Worm (Caenorhabditis elegans) whole organism, young adult: ENCODE results near the gene R10E9.2.
A peak's percentile ranks its signal among the peaks of the same experiment; 100 is the strongest.

Experiments
- B0019.2 ChIP-seq: fragments of 200-800 bp; sonication (Bioruptor generic); conservative IDR thresholded peaks from 2 replicates; pipeline ENCODE4 v1.3.6; 2022; ENCODE audit warnings: missing genetic modification reagents, missing genetic modification characterization, missing compliant biosample characterization
- B0035.1 ChIP-seq: sonication (generic microtip); optimal IDR thresholded peaks from 2 replicates; lab custom pipeline; 2016; ENCODE audit warnings: missing genetic modification characterization, mild to moderate bottlenecking, missing compliant biosample characterization, missing genotype, missing genetic modification reagents
- B0336.3 ChIP-seq: fragments of 200-800 bp; sonication (Bioruptor generic); IDR thresholded peaks from 2 replicates; pipeline ENCODE4 v1.3.6; 2022; ENCODE audit warnings: missing genetic modification characterization, missing compliant biosample characterization
- F37B4.10 ChIP-seq: fragments of 200-800 bp; sonication (Bioruptor generic); IDR thresholded peaks from 2 replicates; pipeline ENCODE4 v1.3.6; 2022; ENCODE audit warnings: missing genetic modification characterization, missing compliant biosample characterization
- F57A8.1 ChIP-seq: fragments of 200-800 bp; sonication (Bioruptor generic); optimal IDR thresholded peaks from 2 replicates; lab custom pipeline; 2018; ENCODE audit warnings: mild to moderate bottlenecking, missing genetic modification characterization, moderate library complexity, missing compliant biosample characterization
- K12H6.12 ChIP-seq: fragments of 200-800 bp; sonication (Bioruptor generic); optimal IDR thresholded peaks from 2 replicates; lab custom pipeline; 2018; ENCODE audit warnings: mild to moderate bottlenecking, missing genetic modification characterization, missing compliant biosample characterization
- T07F8.4 ChIP-seq: sonication (generic microtip); optimal IDR thresholded peaks from 2 replicates; lab custom pipeline; 2016; ENCODE audit warnings: mild to moderate bottlenecking, missing genetic modification characterization, moderate library complexity, missing compliant biosample characterization
- Y56A3A.18 ChIP-seq: fragments of 200-800 bp; sonication (Bioruptor generic); IDR thresholded peaks from 2 replicates; pipeline ENCODE4 v1.3.6; 2022; ENCODE audit warnings: missing genetic modification reagents, missing genetic modification characterization, missing compliant biosample characterization
- Y79H2A.3 ChIP-seq: fragments of 200-800 bp; sonication (Bioruptor generic); conservative IDR thresholded peaks from 2 replicates; pipeline ENCODE4 v1.3.6; 2022; ENCODE audit warnings: missing genetic modification reagents, missing genetic modification characterization, missing compliant biosample characterization
- ama-1 ChIP-seq, 3 experiments: fragments of 150-350 bp in 1 of 3; sonication (generic microtip) in 2 of 3; optimal IDR thresholded peaks; 2 replicates each; lab custom pipeline; 2014 to 2018; ENCODE audit warnings: missing biosample characterization in 2 of 3, missing genetic modification characterization in 2 of 3, missing genetic modification reagents in 2 of 3
- attf-3 ChIP-seq: fragments of 200-800 bp; sonication (Bioruptor generic); conservative IDR thresholded peaks from 2 replicates; pipeline ENCODE4 v1.3.6; 2022; ENCODE audit warnings: missing genetic modification reagents, missing genetic modification characterization, missing compliant biosample characterization
- chd-7 ChIP-seq: sonication (generic microtip); optimal IDR thresholded peaks from 2 replicates; lab custom pipeline; 2016; ENCODE audit warnings: mild to moderate bottlenecking, missing genetic modification characterization, moderate library complexity, missing compliant biosample characterization
- egl-18 ChIP-seq: fragments of 200-800 bp; sonication (Bioruptor generic); IDR thresholded peaks from 2 replicates; pipeline ENCODE4 v1.3.6; 2022; ENCODE audit warnings: missing genetic modification reagents, missing genetic modification characterization, missing compliant biosample characterization
- egl-44 ChIP-seq: fragments of 200-800 bp; sonication (Bioruptor generic); IDR thresholded peaks from 2 replicates; pipeline ENCODE4 v1.3.6; 2022; ENCODE audit warnings: missing genetic modification reagents, missing genetic modification characterization, missing compliant biosample characterization
- ets-4 ChIP-seq: fragments of 200-800 bp; sonication (Bioruptor generic); optimal IDR thresholded peaks from 2 replicates; lab custom pipeline; 2018; ENCODE audit warnings: mild to moderate bottlenecking, missing genetic modification characterization, missing compliant biosample characterization
- gei-17 ChIP-seq: fragments of 200-800 bp; sonication (Bioruptor generic); optimal IDR thresholded peaks from 2 replicates; lab custom pipeline; 2018; ENCODE audit warnings: mild to moderate bottlenecking, missing genetic modification characterization, missing compliant biosample characterization
- hlh-12 ChIP-seq: sonication (generic microtip); optimal IDR thresholded peaks from 2 replicates; lab custom pipeline; 2016; ENCODE audit warnings: missing genetic modification characterization, missing compliant biosample characterization
- hlh-26 ChIP-seq: fragments of 200-800 bp; sonication (Bioruptor generic); conservative IDR thresholded peaks from 2 replicates; pipeline ENCODE4 v1.3.6; 2022; ENCODE audit warnings: missing genetic modification reagents, missing genetic modification characterization, missing compliant biosample characterization
- hsf-1 ChIP-seq: fragments of 200-800 bp; sonication (Bioruptor generic); IDR thresholded peaks from 2 replicates; pipeline ENCODE4 v1.3.6; 2022; ENCODE audit warnings: missing genetic modification reagents, missing genetic modification characterization, missing compliant biosample characterization
- let-607 ChIP-seq, 2 experiments: fragments of 200-800 bp in 1 of 2; sonication (Bioruptor generic) in 1 of 2; sonication (generic microtip) in 1 of 2; optimal IDR thresholded peaks; 2 replicates each; lab custom pipeline; 2016 to 2018; ENCODE audit warnings: mild to moderate bottlenecking in 2 of 2, missing compliant biosample characterization in 2 of 2, missing genetic modification characterization in 2 of 2, moderate library complexity in 2 of 2, missing genotype in 1 of 2
- lin-26 ChIP-seq: fragments of 200-800 bp; sonication (Bioruptor generic); IDR thresholded peaks from 2 replicates; pipeline ENCODE4 v1.3.6; 2022; ENCODE audit warnings: missing genetic modification reagents, missing genetic modification characterization, missing compliant biosample characterization
- lin-35 ChIP-seq, 3 experiments: fragments of 150-350 bp in 2 of 3; sonication (generic microtip) in 1 of 3; optimal IDR thresholded peaks; 2 replicates each; lab custom pipeline; 2014 to 2018; ENCODE audit warnings: missing biosample characterization in 3 of 3, missing genetic modification characterization in 3 of 3, missing genetic modification reagents in 3 of 3
- lin-54 ChIP-seq: fragments of 200-800 bp; sonication (Bioruptor generic); optimal IDR thresholded peaks from 2 replicates; lab custom pipeline; 2018; ENCODE audit warnings: mild to moderate bottlenecking, missing genetic modification characterization, missing compliant biosample characterization
- lsl-1 ChIP-seq: fragments of 200-800 bp; sonication (Bioruptor generic); optimal IDR thresholded peaks from 2 replicates; lab custom pipeline; 2018; ENCODE audit warnings: mild to moderate bottlenecking, missing genetic modification characterization, moderate library complexity, missing compliant biosample characterization
- madf-6 ChIP-seq: fragments of 200-800 bp; sonication (Bioruptor generic); IDR thresholded peaks from 2 replicates; pipeline ENCODE4 v1.3.6; 2022; ENCODE audit warnings: missing genetic modification reagents, missing genetic modification characterization, missing compliant biosample characterization
- mel-28 ChIP-seq: sonication (generic microtip); optimal IDR thresholded peaks from 2 replicates; lab custom pipeline; 2016; ENCODE audit warnings: borderline replicate concordance, mild to moderate bottlenecking, missing genetic modification characterization, missing compliant biosample characterization
- mxl-1 ChIP-seq: sonication (generic microtip); optimal IDR thresholded peaks from 2 replicates; lab custom pipeline; 2016; ENCODE audit warnings: missing genetic modification characterization, missing compliant biosample characterization
- nhr-120 ChIP-seq: fragments of 200-800 bp; sonication (Bioruptor generic); IDR thresholded peaks from 2 replicates; pipeline ENCODE4 v1.3.6; 2022; ENCODE audit warnings: missing genetic modification characterization, missing compliant biosample characterization
- nhr-27 ChIP-seq: fragments of 200-800 bp; sonication (Bioruptor generic); optimal IDR thresholded peaks from 2 replicates; lab custom pipeline; 2018; ENCODE audit warnings: mild to moderate bottlenecking, missing genetic modification characterization, moderate library complexity, missing compliant biosample characterization
- nhr-90 ChIP-seq: sonication (generic microtip); optimal IDR thresholded peaks from 2 replicates; lab custom pipeline; 2016; ENCODE audit warnings: missing genotype, mild to moderate bottlenecking, missing genetic modification characterization, missing compliant biosample characterization
- pbrm-1 ChIP-seq: fragments of 200-800 bp; sonication (Bioruptor generic); IDR thresholded peaks from 2 replicates; pipeline ENCODE4 v1.3.6; 2022; ENCODE audit warnings: missing genetic modification reagents, missing genetic modification characterization, missing compliant biosample characterization
- rcor-1 ChIP-seq: fragments of 200-800 bp; sonication (Bioruptor generic); IDR thresholded peaks from 2 replicates; pipeline ENCODE4 v1.3.6; 2022; ENCODE audit warnings: missing genetic modification reagents, missing genetic modification characterization, missing compliant biosample characterization
- snpc-1.1 ChIP-seq: sonication (generic microtip); optimal IDR thresholded peaks from 2 replicates; lab custom pipeline; 2017; ENCODE audit warnings: missing genetic modification characterization, mild to moderate bottlenecking, missing compliant biosample characterization, antibody characterized with exemption, moderate library complexity, missing genotype, missing genetic modification reagents; ENCODE audit not compliant: insufficient read depth
- snpc-3.4 ChIP-seq: sonication (generic microtip); optimal IDR thresholded peaks from 2 replicates; lab custom pipeline; 2017; ENCODE audit warnings: missing genetic modification characterization, mild to moderate bottlenecking, missing compliant biosample characterization, antibody characterized with exemption, moderate library complexity, missing genotype, missing genetic modification reagents
- tlf-1 ChIP-seq: fragments of 200-800 bp; sonication (Bioruptor generic); optimal IDR thresholded peaks from 2 replicates; lab custom pipeline; 2018; ENCODE audit warnings: mild to moderate bottlenecking, missing genetic modification characterization, missing compliant biosample characterization
- zfh-2 ChIP-seq: fragments of 200-800 bp; sonication (Bioruptor generic); conservative IDR thresholded peaks from 2 replicates; pipeline ENCODE4 v1.3.6; 2022; ENCODE audit warnings: missing genetic modification reagents, missing genetic modification characterization, missing compliant biosample characterization
- ztf-26 ChIP-seq: sonication (generic microtip); optimal IDR thresholded peaks from 2 replicates; lab custom pipeline; 2017; ENCODE audit warnings: missing genetic modification characterization, missing compliant biosample characterization
- ztf-28 ChIP-seq: fragments of 200-800 bp; sonication (Bioruptor generic); IDR thresholded peaks from 2 replicates; pipeline ENCODE4 v1.3.6; 2022; ENCODE audit warnings: missing genetic modification reagents, missing genetic modification characterization, missing compliant biosample characterization

R10E9.2 gene

DNA sequence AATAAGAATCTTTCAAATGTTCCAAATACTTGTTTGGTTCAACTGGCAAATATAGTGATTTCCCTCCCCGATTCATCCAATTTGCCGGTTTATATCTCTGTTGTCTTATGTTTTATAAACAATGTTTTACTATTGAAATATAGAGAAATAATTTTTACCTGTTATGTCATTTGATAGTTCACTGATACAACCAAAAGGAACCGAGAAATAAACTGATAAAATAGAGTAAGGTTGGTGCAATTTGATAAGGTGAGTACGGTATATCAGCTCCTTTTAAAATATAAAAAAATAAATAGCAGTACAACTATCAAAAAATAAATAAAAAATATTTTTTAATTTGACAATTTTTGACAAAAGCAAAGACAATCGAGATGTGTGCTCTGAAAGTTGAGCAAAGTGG lies 37.3 kb downstream of the R10E9.2 start:
- TF ChIP-seq nhr-90 (no peak), nhr-120 (GFP tag; lab: Robert Waterston, UW) (no peak), K12H6.12 (tag; lab: Kevin White, UChicago) (no peak), snpc-3.4 (tag; lab: Kevin White, UChicago) (no peak), ama-1 (optimal IDR thresholded peaks at IDR 0.05; lab: Kevin White, UChicago) (no peak), ama-1 (GFP tag; optimal IDR thresholded peaks at IDR 0.05; lab: Kevin White, UChicago) (no peak), B0035.1 (tag; lab: Kevin White, UChicago) (no peak), chd-7 (no peak), ets-4 (GFP tag; lab: Kevin White, UChicago) (no peak), lsl-1 (no peak), nhr-27 (tag; lab: Kevin White, UChicago) (no peak), gei-17 (no peak), Y56A3A.18 (GFP tag; lab: Robert Waterston, UW) (no peak), F57A8.1 (GFP tag; lab: Kevin White, UChicago) (no peak), hlh-12 (no peak), egl-18 (GFP tag; lab: Robert Waterston, UW) (no peak)

DNA sequence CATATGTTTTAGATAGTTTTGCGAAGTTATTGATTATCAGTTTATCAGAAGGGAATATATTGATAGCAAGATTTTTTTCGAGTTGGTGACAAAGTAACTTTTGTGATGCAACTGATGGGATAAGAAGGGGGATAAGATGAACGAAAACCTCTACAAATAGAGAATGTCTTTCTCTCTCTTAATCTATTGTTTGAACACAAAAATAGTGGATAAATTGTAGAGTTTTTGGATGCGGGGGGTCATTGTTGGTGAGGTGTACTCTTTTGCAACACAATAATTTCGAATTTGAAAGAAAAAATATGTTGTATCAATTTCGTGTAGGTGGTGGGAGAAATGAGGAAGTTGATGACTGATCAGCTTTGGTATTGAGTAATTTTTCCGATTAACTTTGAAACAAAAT lies 38.0 kb downstream of the R10E9.2 start, which contains the start of gene ZK1058.9:
Gene ZK1058.9 (minus strand): TSS at position 101 of the 400 bp plus-strand sequence.
- TF ChIP-seq T07F8.4 (no peak), zfh-2 (GFP tag; lab: Robert Waterston, UW) (no peak), Y79H2A.3 (GFP tag; lab: Robert Waterston, UW) (no peak), K12H6.12 (tag; lab: Kevin White, UChicago) (no peak), egl-44 (GFP tag; lab: Robert Waterston, UW) (no peak), let-607 (tag; optimal IDR thresholded peaks at IDR 0.05; lab: Kevin White, UChicago) (no peak), F37B4.10 (GFP tag; lab: Robert Waterston, UW) (no peak), pbrm-1 (GFP tag; lab: Robert Waterston, UW) (no peak), lin-26 (GFP tag; lab: Robert Waterston, UW) (no peak), chd-7 (no peak), mxl-1 (tag; lab: Kevin White, UChicago) (no peak), hlh-12 (no peak), ztf-28 (GFP tag; lab: Robert Waterston, UW) (no peak), mel-28 (tag; lab: Kevin White, UChicago) (no peak), hlh-26 (GFP tag; lab: Robert Waterston, UW) (no peak)

DNA sequence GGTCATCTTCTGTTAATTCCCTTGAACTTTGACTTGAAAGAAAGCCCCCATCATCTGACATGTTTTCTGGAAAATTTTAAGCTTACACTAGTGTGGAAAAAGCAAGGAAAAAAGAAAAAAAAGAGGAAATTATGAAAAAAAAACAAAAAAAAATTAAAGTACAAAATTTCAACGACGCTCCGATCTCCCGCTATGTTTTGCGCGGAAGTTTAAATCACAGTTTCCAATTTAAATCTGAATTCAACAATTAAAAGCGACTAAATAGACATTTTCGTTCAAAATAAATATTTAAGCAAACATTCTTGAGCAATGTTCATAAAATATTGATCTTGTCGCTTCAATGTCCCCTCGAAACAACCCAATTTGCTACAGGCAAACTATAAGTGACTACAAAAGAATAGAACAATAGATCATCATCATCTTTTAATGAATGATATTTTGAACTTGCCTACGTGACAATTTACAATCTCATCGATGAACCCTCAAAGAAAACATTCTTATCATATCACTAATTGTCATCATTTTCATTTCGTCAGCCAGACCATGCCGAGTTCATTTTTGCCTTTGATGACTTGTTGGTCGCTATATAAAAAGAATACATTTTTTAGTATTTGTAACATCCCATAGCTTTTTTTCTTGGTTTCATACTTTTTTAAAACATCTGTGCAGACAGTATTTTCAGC lies 42.4 kb downstream of the R10E9.2 start, which contains the start of the genes metl-6 and nit-1:
Gene metl-6 (minus strand): TSS at position 66 of the 683 bp plus-strand sequence.
Gene nit-1 (plus strand): TSS at position 562 of the 683 bp plus-strand sequence.
- TF ChIP-seq snpc-1.1 (no peak), lin-54 (GFP tag; lab: Kevin White, UChicago) (peak; percentile 10), lin-35 (GFP tag; optimal IDR thresholded peaks at IDR 0.05; lab: Kevin White, UChicago) (peak in 1 of 3 experiments; percentile 10), attf-3 (GFP tag; lab: Robert Waterston, UW) (peak; percentile 48; the same call in 1 of the 2 replicates)

DNA sequence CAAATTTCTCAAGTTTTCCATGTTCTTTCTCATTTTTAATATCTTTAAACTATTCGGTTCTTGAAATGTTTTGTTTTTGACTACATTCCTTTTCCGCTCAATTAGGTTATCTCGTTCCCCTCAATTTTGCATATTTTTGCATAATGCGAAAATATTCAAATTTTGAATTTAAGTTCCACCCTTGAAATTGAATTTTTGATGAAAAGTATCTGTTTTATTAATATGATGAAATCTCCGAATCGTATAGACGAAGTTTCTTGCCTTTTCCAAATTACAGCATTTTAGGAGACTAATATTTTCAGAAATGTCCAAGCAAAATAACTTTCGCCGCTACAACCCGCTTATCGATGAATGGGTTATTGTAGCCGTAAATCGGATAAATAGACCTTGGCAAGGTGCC lies 45.6 kb downstream of the R10E9.2 start, which contains the start of gene ZK1058.3:
Gene ZK1058.3 (plus strand): TSS at position 301 of the 400 bp plus-strand sequence.
- TF ChIP-seq gei-17, result no peak
- TF ChIP-seq rcor-1 (GFP tag; lab: Robert Waterston, UW), result 0 out of 2 replicates have a peak, but pooled peaks have one; percentile 11
- TF ChIP-seq B0019.2, result 0 out of 2 replicates have a peak, but pooled peaks have one; percentile 33
- TF ChIP-seq ztf-26 (tag; lab: Kevin White, UChicago), result no peak
- 0 out of 2 replicates have a peak, but pooled peaks have one; percentile 42 for TF ChIP-seq madf-6 (GFP tag; lab: Robert Waterston, UW)
- TF ChIP-seq tlf-1, result peak; percentile 1
- 0 out of 2 replicates have a peak, but pooled peaks have one; percentile 20 for TF ChIP-seq B0336.3
- peak; percentile 55; the same call in 1 of the 2 replicates for TF ChIP-seq hsf-1 (GFP tag; lab: Robert Waterston, UW)
